Worm (Caenorhabditis elegans) whole organism, L3 larva: ENCODE data around the gene F54D5.3.

Source experiments
- ceh-28 ChIP-seq: fragments of 150-350 bp; optimal IDR thresholded peaks from 2 replicates; lab custom pipeline; 2014; ENCODE audit warnings: missing biosample characterization, missing genetic modification reagents, missing genetic modification characterization
- ceh-82 ChIP-seq: fragments of 150-350 bp; optimal IDR thresholded peaks from 2 replicates; lab custom pipeline; 2014; ENCODE audit warnings: missing biosample characterization, missing genetic modification characterization
- elt-3 ChIP-seq, 3 experiments: fragments of 150-350 bp in 1 of 3; sonication (generic microtip) in 2 of 3; optimal IDR thresholded peaks; 2 replicates in 2 of 3; 4 replicates in 1 of 3; lab custom pipeline; 2014 to 2017; ENCODE audit warnings: missing biosample characterization in 3 of 3, missing genetic modification characterization in 3 of 3
- nfya-1 ChIP-seq: sonication (generic microtip); optimal IDR thresholded peaks from 2 replicates; lab custom pipeline; 2017; ENCODE audit warnings: missing genetic modification characterization, mild to moderate bottlenecking, missing compliant biosample characterization, antibody characterized with exemption, moderate library complexity; ENCODE audit not compliant: insufficient read depth
- nhr-11 ChIP-seq: fragments of 150-350 bp; optimal IDR thresholded peaks from 2 replicates; lab custom pipeline; 2014; ENCODE audit warnings: missing biosample characterization, missing genetic modification characterization
- nhr-25 ChIP-seq: sonication (generic microtip); optimal IDR thresholded peaks from 2 replicates; lab custom pipeline; 2017; ENCODE audit warnings: missing biosample characterization, missing genetic modification characterization
- pha-4 ChIP-seq: fragments of 150-350 bp; optimal IDR thresholded peaks from 2 replicates; lab custom pipeline; 2014; ENCODE audit warnings: missing biosample characterization, missing genetic modification reagents, missing genetic modification characterization
- pqm-1 ChIP-seq: fragments of 150-350 bp; optimal IDR thresholded peaks from 2 replicates; lab custom pipeline; 2017; ENCODE audit warnings: missing biosample characterization, missing genetic modification characterization, inconsistent platforms
- sea-2 ChIP-seq: fragments of 150-350 bp; sonication (generic microtip); optimal IDR thresholded peaks from 4 replicates; lab custom pipeline; 2014; ENCODE audit warnings: missing biosample characterization, missing genetic modification reagents, missing genetic modification characterization
- snpc-4 ChIP-seq: fragments of 150-350 bp; optimal IDR thresholded peaks from 2 replicates; lab custom pipeline; 2014; ENCODE audit warnings: missing biosample characterization, missing genetic modification characterization
- unc-39 ChIP-seq: sonication (generic microtip); optimal IDR thresholded peaks from 4 replicates; lab custom pipeline; 2017; ENCODE audit warnings: missing biosample characterization, missing genetic modification characterization

- TF ChIP-seq pqm-1 (tag; lab: Kevin White, UChicago) (no peak), ceh-82 (no peak), nhr-25 (tag; lab: Kevin White, UChicago) (no peak), unc-39 (no peak), ceh-28 (tag; lab: Kevin White, UChicago) (no peak), nfya-1 (no peak), pha-4 (tag; lab: Kevin White, UChicago) (no peak), nhr-11 (tag; lab: Kevin White, UChicago) (no peak), elt-3 (tag; optimal IDR thresholded peaks at IDR 0.05; lab: Kevin White, UChicago) (no peak), sea-2 (no peak), snpc-4 (tag; lab: Kevin White, UChicago) (no peak)
These were observed 16.7 kb downstream of the F54D5.3 start for ce11 chrII:11588304-11588703.
